Fruit fly (Drosophila melanogaster) whole organism, embryonic: ENCODE measurements around the gene Vajk1.
A peak's percentile ranks its signal among the peaks of the same experiment; 100 is the strongest.

Experiments used
- ATbp ChIP-seq: fragments of 200-800 bp; sonication (Bioruptor generic); optimal IDR thresholded peaks from 2 replicates; lab custom pipeline; 2017; ENCODE audit warnings: missing biosample characterization, mild to moderate bottlenecking, missing genetic modification characterization, missing genetic modification reagents
- BEAF-32 ChIP-seq: fragments of 200-800 bp; sonication (Bioruptor generic); optimal IDR thresholded peaks from 3 replicates; lab custom pipeline; 2017; ENCODE audit warnings: missing biosample characterization, missing genetic modification characterization, mild to moderate bottlenecking, moderate library complexity, missing genetic modification reagents
- C15 ChIP-seq: fragments of 200-800 bp; sonication (Bioruptor generic); IDR thresholded peaks from 3 replicates; pipeline ENCODE4 v1.3.6; 2022; ENCODE audit warnings: missing biosample characterization, missing genetic modification characterization
- CG10979 ChIP-seq: fragments of 200-800 bp; sonication (Bioruptor generic); optimal IDR thresholded peaks from 2 replicates; lab custom pipeline; 2018; ENCODE audit warnings: missing biosample characterization, mild to moderate bottlenecking, missing genetic modification characterization, moderate library complexity
- CG11504 ChIP-seq: fragments of 200-800 bp; sonication (Bioruptor generic); optimal IDR thresholded peaks from 3 replicates; lab custom pipeline; 2019; ENCODE audit warnings: missing biosample characterization, mild to moderate bottlenecking, missing genetic modification characterization, moderate library complexity
- CG12391 ChIP-seq: fragments of 200-800 bp; sonication (Bioruptor generic); optimal IDR thresholded peaks from 3 replicates; lab custom pipeline; 2018; ENCODE audit warnings: missing biosample characterization, mild to moderate bottlenecking, missing genetic modification characterization, moderate library complexity
- CG14710 ChIP-seq: fragments of 200-800 bp; sonication (Bioruptor generic); optimal IDR thresholded peaks from 3 replicates; lab custom pipeline; 2019; ENCODE audit warnings: missing biosample characterization, mild to moderate bottlenecking, missing genetic modification characterization, moderate library complexity
- CG15073 ChIP-seq: fragments of 200-800 bp; sonication (Bioruptor generic); optimal IDR thresholded peaks from 2 replicates; lab custom pipeline; 2016; ENCODE audit warnings: missing biosample characterization, missing genetic modification characterization
- CG15269 ChIP-seq: fragments of 200-800 bp; sonication (Bioruptor generic); optimal IDR thresholded peaks from 2 replicates; lab custom pipeline; 2018; ENCODE audit warnings: missing biosample characterization, mild to moderate bottlenecking, missing genetic modification characterization, moderate library complexity
- CG1529 ChIP-seq: fragments of 200-800 bp; sonication (Bioruptor generic); optimal IDR thresholded peaks from 3 replicates; lab custom pipeline; 2018; ENCODE audit warnings: missing biosample characterization, missing genetic modification characterization
- CG17829 ChIP-seq: fragments of 200-800 bp; optimal IDR thresholded peaks from 2 replicates; lab custom pipeline; 2019; ENCODE audit warnings: missing biosample characterization, mild to moderate bottlenecking, missing genetic modification characterization, moderate library complexity
- CG1792 ChIP-seq: fragments of 200-800 bp; sonication (Bioruptor generic); optimal IDR thresholded peaks from 2 replicates; lab custom pipeline; 2016; ENCODE audit warnings: missing biosample characterization, missing genetic modification characterization
- CG18011 ChIP-seq: fragments of 200-800 bp; sonication (Bioruptor generic); optimal IDR thresholded peaks from 2 replicates; lab custom pipeline; 2017; ENCODE audit warnings: missing biosample characterization, missing genetic modification characterization, mild to moderate bottlenecking, moderate library complexity, missing genotype
- CG2712 ChIP-seq: fragments of 200-800 bp; optimal IDR thresholded peaks from 3 replicates; lab custom pipeline; 2019; ENCODE audit warnings: missing biosample characterization, mild to moderate bottlenecking, missing genetic modification characterization, moderate library complexity
- CG3163 ChIP-seq: fragments of 200-800 bp; sonication (Bioruptor generic); optimal IDR thresholded peaks from 3 replicates; lab custom pipeline; 2016; ENCODE audit warnings: missing biosample characterization, missing genetic modification characterization
- CG3726 ChIP-seq: fragments of 200-800 bp; sonication (Bioruptor generic); IDR thresholded peaks from 3 replicates; pipeline ENCODE4, ENCODE4 v1.3.6; 2022; ENCODE audit warnings: missing biosample characterization, missing genetic modification characterization
- CG4617 ChIP-seq: fragments of 200-800 bp; sonication (Bioruptor generic); optimal IDR thresholded peaks from 3 replicates; lab custom pipeline; 2016; ENCODE audit warnings: missing biosample characterization, missing genetic modification characterization, borderline replicate concordance
- CG7357 ChIP-seq: fragments of 200-800 bp; sonication (Bioruptor generic); IDR thresholded peaks from 3 replicates; pipeline ENCODE4 v1.3.6; 2022; ENCODE audit warnings: missing biosample characterization, missing genetic modification characterization
- CG8765 ChIP-seq: fragments of 200-800 bp; sonication (Bioruptor generic); IDR thresholded peaks from 2 replicates; pipeline ENCODE4 v1.3.6; 2022; ENCODE audit warnings: missing biosample characterization, missing genetic modification characterization
- CG9437 ChIP-seq: fragments of 200-800 bp; sonication (Bioruptor generic); optimal IDR thresholded peaks from 2 replicates; lab custom pipeline; 2018; ENCODE audit warnings: missing biosample characterization, mild to moderate bottlenecking, missing genetic modification characterization
- CG9932 ChIP-seq: fragments of 200-800 bp; sonication (Bioruptor generic); IDR thresholded peaks from 2 replicates; pipeline ENCODE4 v1.3.6; 2022; ENCODE audit warnings: missing biosample characterization, missing genetic modification characterization
- Deaf1 ChIP-seq: fragments of 200-800 bp; optimal IDR thresholded peaks from 3 replicates; lab custom pipeline; 2019; ENCODE audit warnings: missing biosample characterization, mild to moderate bottlenecking, missing genetic modification characterization, moderate library complexity
- Dp ChIP-seq: fragments of 200-800 bp; sonication (Bioruptor generic); optimal IDR thresholded peaks from 2 replicates; lab custom pipeline; 2018; ENCODE audit warnings: missing biosample characterization, mild to moderate bottlenecking, missing genetic modification characterization, moderate library complexity
- Eip74EF ChIP-seq, 2 experiments: fragments of 200-800 bp in 1 of 2; fragments of >200 bp in 1 of 2; sonication (Bioruptor generic) in 1 of 2; optimal IDR thresholded peaks; 2 replicates each; lab custom pipeline; 2017 to 2019; ENCODE audit warnings: missing biosample characterization in 2 of 2, missing genetic modification characterization in 2 of 2, mild to moderate bottlenecking in 1 of 2, moderate library complexity in 1 of 2
- HmgD ChIP-seq: fragments of 200-800 bp; sonication (Bioruptor generic); optimal IDR thresholded peaks from 3 replicates; lab custom pipeline; 2016; ENCODE audit warnings: missing biosample characterization, missing genetic modification characterization
- MESR4 ChIP-seq: fragments of 200-800 bp; sonication (Bioruptor generic); optimal IDR thresholded peaks from 2 replicates; lab custom pipeline; 2018; ENCODE audit warnings: missing biosample characterization, mild to moderate bottlenecking, missing genetic modification characterization, moderate library complexity
- Max ChIP-seq: fragments of 200-800 bp; sonication (Bioruptor generic); optimal IDR thresholded peaks from 2 replicates; lab custom pipeline; 2016; ENCODE audit warnings: missing biosample characterization, mild to moderate bottlenecking, missing genetic modification characterization
- Med ChIP-seq: fragments of 200-800 bp; sonication (Bioruptor generic); peaks from one replicate; lab custom pipeline; 2016; ENCODE audit warnings: missing biosample characterization, missing genetic modification characterization, mild to moderate bottlenecking, inconsistent platforms, moderate library complexity
- Meics ChIP-seq: fragments of 200-800 bp; sonication (Bioruptor generic); optimal IDR thresholded peaks from 2 replicates; lab custom pipeline; 2017; ENCODE audit warnings: missing biosample characterization, mild to moderate bottlenecking, missing genetic modification characterization
- NC2α ChIP-seq: fragments of 200-800 bp; sonication (Bioruptor generic); optimal IDR thresholded peaks from 2 replicates; lab custom pipeline; 2016; ENCODE audit warnings: missing biosample characterization, missing genetic modification characterization
- NK7.1 ChIP-seq: fragments of 200-800 bp; sonication (Bioruptor generic); optimal IDR thresholded peaks from 3 replicates; lab custom pipeline; 2016; ENCODE audit warnings: missing biosample characterization, missing genetic modification characterization
- Oli ChIP-seq: fragments of 200-800 bp; sonication (Bioruptor generic); optimal IDR thresholded peaks from 2 replicates; lab custom pipeline; 2018; ENCODE audit warnings: missing biosample characterization, mild to moderate bottlenecking, missing genetic modification characterization, moderate library complexity
- Trl ChIP-seq, 3 experiments: fragments of >200 bp in 2 of 3; fragments of 200-800 bp in 1 of 3; sonication (Bioruptor generic) in 1 of 3; optimal IDR thresholded peaks; 2 replicates in 1 of 3; 3 replicates in 2 of 3; lab custom pipeline; 2016 to 2017; ENCODE audit warnings: missing biosample characterization in 1 of 3, missing genetic modification characterization in 1 of 3
- abd-A ChIP-seq: fragments of 200-800 bp; sonication (Bioruptor generic); optimal IDR thresholded peaks from 3 replicates; lab custom pipeline; 2019; ENCODE audit warnings: missing biosample characterization, mild to moderate bottlenecking, missing genetic modification characterization, moderate library complexity
- bab2 ChIP-seq: fragments of 200-800 bp; sonication (Bioruptor generic); optimal IDR thresholded peaks from 2 replicates; lab custom pipeline; 2016; ENCODE audit warnings: missing biosample characterization, missing genetic modification characterization
- bowl ChIP-seq: fragments of 200-800 bp; sonication (Bioruptor generic); IDR thresholded peaks from 2 replicates; pipeline ENCODE4 v1.3.6; 2022; ENCODE audit warnings: missing biosample characterization, missing genetic modification characterization
- ci ChIP-seq: fragments of 200-800 bp; sonication (Bioruptor generic); IDR thresholded peaks from 3 replicates; pipeline ENCODE4 v1.3.6; 2022; ENCODE audit warnings: missing biosample characterization, missing genetic modification characterization
- croc ChIP-seq: fragments of 200-800 bp; sonication (Bioruptor generic); conservative IDR thresholded peaks from 3 replicates; pipeline ENCODE4 v1.3.6; 2022; ENCODE audit warnings: missing biosample characterization, missing genetic modification characterization
- dati ChIP-seq: fragments of 200-800 bp; sonication (Bioruptor generic); IDR thresholded peaks from 2 replicates; pipeline ENCODE4 v1.3.6; 2022; ENCODE audit warnings: missing biosample characterization, missing genetic modification characterization
- dysf ChIP-seq: fragments of 200-800 bp; sonication (Bioruptor generic); IDR thresholded peaks from 3 replicates; pipeline ENCODE4 v1.3.6; 2022; ENCODE audit warnings: missing biosample characterization, missing genetic modification characterization
- en ChIP-seq: fragments of 200-800 bp; sonication (Bioruptor generic); optimal IDR thresholded peaks from 2 replicates; lab custom pipeline; 2016; ENCODE audit warnings: missing biosample characterization, missing genetic modification characterization
- gcm ChIP-seq: fragments of 200-800 bp; sonication (Bioruptor generic); optimal IDR thresholded peaks from 2 replicates; lab custom pipeline; 2019; ENCODE audit warnings: missing biosample characterization, mild to moderate bottlenecking, missing genetic modification characterization, moderate library complexity
- gt ChIP-seq: fragments of 200-800 bp; sonication (Bioruptor generic); IDR thresholded peaks from 2 replicates; pipeline ENCODE4 v1.3.6; 2022; ENCODE audit warnings: missing biosample characterization, missing genetic modification characterization
- h ChIP-seq: fragments of >200 bp; optimal IDR thresholded peaks from 2 replicates; lab custom pipeline; 2017
- nmo ChIP-seq: fragments of 200-800 bp; sonication (Bioruptor generic); optimal IDR thresholded peaks from 2 replicates; lab custom pipeline; 2018; ENCODE audit warnings: missing biosample characterization, mild to moderate bottlenecking, missing genetic modification characterization, moderate library complexity
- sima ChIP-seq: fragments of 200-800 bp; sonication (Bioruptor generic); optimal IDR thresholded peaks from 2 replicates; lab custom pipeline; 2016; ENCODE audit warnings: missing biosample characterization, missing genetic modification characterization
- tup ChIP-seq: fragments of 200-800 bp; sonication (Bioruptor generic); optimal IDR thresholded peaks from 2 replicates; lab custom pipeline; 2016; ENCODE audit warnings: missing biosample characterization, mild to moderate bottlenecking, missing genetic modification characterization, moderate library complexity
- tx ChIP-seq: fragments of 200-800 bp; sonication (Bioruptor generic); optimal IDR thresholded peaks from 2 replicates; lab custom pipeline; 2016; ENCODE audit warnings: missing biosample characterization, missing genetic modification characterization
- usp ChIP-seq: fragments of >200 bp; optimal IDR thresholded peaks from 2 replicates; lab custom pipeline; 2017; ENCODE audit warnings: missing biosample characterization, missing genetic modification characterization
- wor ChIP-seq: fragments of 200-800 bp; sonication (Bioruptor generic); IDR thresholded peaks from 2 replicates; pipeline ENCODE4 v1.3.6; 2022; ENCODE audit warnings: missing biosample characterization, missing genetic modification characterization
- zen2 ChIP-seq: fragments of 200-800 bp; sonication (Bioruptor generic); IDR thresholded peaks from 3 replicates; pipeline ENCODE4 v1.3.6; 2022; ENCODE audit warnings: missing biosample characterization, missing genetic modification characterization; ENCODE audit not compliant: partially characterized antibody

The Vajk1 gene

DNA sequence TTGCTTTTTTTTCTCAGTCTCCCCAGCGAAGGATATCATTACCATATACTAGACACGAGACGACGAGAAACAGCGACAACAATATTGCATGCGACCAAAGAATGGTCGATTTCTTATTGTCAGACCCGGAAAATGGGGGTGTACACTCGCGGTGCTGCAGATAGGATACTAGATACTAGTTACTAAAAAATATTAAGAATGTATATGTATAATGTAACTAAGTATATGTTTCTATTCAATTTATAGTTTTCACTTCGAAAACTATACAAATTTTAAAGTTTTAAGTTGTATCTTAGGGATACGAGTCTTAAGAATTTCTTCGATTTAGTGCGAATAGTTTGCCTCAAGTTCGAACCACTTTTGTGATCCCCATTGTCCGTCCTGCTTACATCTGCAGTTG is 29.9 kb downstream of the Vajk1 start (continued):
- TF ChIP-seq BEAF-32 (GFP tag; lab: Kevin White, UChicago), result no peak
- TF ChIP-seq ATbp, result peak; percentile 50
- peak; percentile 60 for TF ChIP-seq gcm (GFP tag; lab: Kevin White, UChicago)
- no peak for TF ChIP-seq dysf (GFP tag; lab: Robert Waterston, UW)
- no peak for TF ChIP-seq CG9932 (GFP tag; lab: Robert Waterston, UW)
- no peak for TF ChIP-seq CG3163 (GFP tag; lab: Kevin White, UChicago)
- TF ChIP-seq zen2 (GFP tag; lab: Robert Waterston, UW), result no peak
- peak; percentile 68 for TF ChIP-seq CG10979 (tag; lab: Kevin White, UChicago)
- no peak for TF ChIP-seq Max (GFP tag; lab: Kevin White, UChicago)
- TF ChIP-seq CG12391 (tag; lab: Kevin White, UChicago), result peak; percentile 44
- peak; percentile 40 for TF ChIP-seq CG17829
- TF ChIP-seq CG11504, result no peak
- no peak for TF ChIP-seq CG7357
- TF ChIP-seq CG1792 (GFP tag; lab: Kevin White, UChicago), result no peak
- no peak for TF ChIP-seq CG4617 (GFP tag; lab: Kevin White, UChicago)
- TF ChIP-seq CG9437 (GFP tag; lab: Kevin White, UChicago), result peak; percentile 9
- no peak for TF ChIP-seq h
- TF ChIP-seq CG3726 (GFP tag; lab: Robert Waterston, UW), result no peak
- TF ChIP-seq Med (GFP tag; lab: Kevin White, UChicago), result peak; percentile 32
- no peak for TF ChIP-seq tx
- no peak for TF ChIP-seq Deaf1
- TF ChIP-seq tup (GFP tag; lab: Kevin White, UChicago), result no peak
- TF ChIP-seq MESR4 (GFP tag; lab: Kevin White, UChicago), result no peak
- no peak for TF ChIP-seq dati (GFP tag; lab: Robert Waterston, UW)
- TF ChIP-seq CG8765, result no peak
- peak; percentile 40 for TF ChIP-seq CG14710
- peak; percentile 68 for TF ChIP-seq CG2712 (tag; lab: Kevin White, UChicago)
- TF ChIP-seq gt (GFP tag; lab: Robert Waterston, UW), result no peak
- no peak for TF ChIP-seq Eip74EF (GFP tag; optimal IDR thresholded peaks at IDR 0.05; lab: Kevin White, UChicago)
- TF ChIP-seq CG15073 (GFP tag; lab: Kevin White, UChicago), result no peak
- TF ChIP-seq Meics, result no peak
- TF ChIP-seq Dp, result no peak
- no peak for TF ChIP-seq NK7.1 (GFP tag; lab: Kevin White, UChicago)
- peak; percentile 30 for TF ChIP-seq Oli (tag; lab: Kevin White, UChicago)
- no peak for TF ChIP-seq NC2α (GFP tag; lab: Kevin White, UChicago)
- no peak for TF ChIP-seq CG18011 (GFP tag; lab: Kevin White, UChicago)
- TF ChIP-seq HmgD (GFP tag; lab: Kevin White, UChicago), result no peak
- TF ChIP-seq bowl (GFP tag; lab: Robert Waterston, UW), result 0 out of 2 replicates have a peak, but pooled peaks have one; percentile 14
- TF ChIP-seq bab2, result no peak
- peak; percentile 31 for TF ChIP-seq nmo (GFP tag; lab: Kevin White, UChicago)
- TF ChIP-seq CG15269 (tag; lab: Kevin White, UChicago), result no peak
- no peak for TF ChIP-seq usp (GFP tag; lab: Kevin White, UChicago)
- no peak for TF ChIP-seq wor
- no peak for TF ChIP-seq sima (GFP tag; lab: Kevin White, UChicago)
- TF ChIP-seq C15 (GFP tag; lab: Robert Waterston, UW), result no peak
- peak; percentile 47; the same call in 1 of the 3 replicates for TF ChIP-seq ci (GFP tag; lab: Robert Waterston, UW)
- no peak for TF ChIP-seq abd-A
- TF ChIP-seq en (GFP tag; lab: Kevin White, UChicago), result no peak
- TF ChIP-seq croc (GFP tag; lab: Robert Waterston, UW), result no peak
- TF ChIP-seq CG1529 (GFP tag; lab: Kevin White, UChicago), result no peak
- no peak for TF ChIP-seq Trl (optimal IDR thresholded peaks at IDR 0.05; lab: Kevin White, UChicago)
- TF ChIP-seq Trl (GFP tag; optimal IDR thresholded peaks at IDR 0.05; lab: Kevin White, UChicago), result no peak
